Fruit fly (Drosophila melanogaster) whole organism, embryonic: ENCODE results near the gene Fer3HCH.

ENCODE experiments used
- CG10462 ChIP-seq: fragments of 200-800 bp; sonication (Bioruptor generic); optimal IDR thresholded peaks from 2 replicates; lab custom pipeline; 2016; ENCODE audit warnings: missing biosample characterization, missing genetic modification characterization
- CG10979 ChIP-seq: fragments of 200-800 bp; sonication (Bioruptor generic); optimal IDR thresholded peaks from 2 replicates; lab custom pipeline; 2018; ENCODE audit warnings: missing biosample characterization, mild to moderate bottlenecking, missing genetic modification characterization, moderate library complexity
- CG11085 ChIP-seq: fragments of 200-800 bp; sonication (Bioruptor generic); IDR thresholded peaks from 2 replicates; pipeline ENCODE4 v1.3.6; 2022; ENCODE audit warnings: missing biosample characterization, missing genetic modification characterization
- CG12744 ChIP-seq: fragments of 200-800 bp; sonication (Bioruptor generic); optimal IDR thresholded peaks from 2 replicates; lab custom pipeline; 2016; ENCODE audit warnings: missing biosample characterization, missing genetic modification characterization
- CG13894 ChIP-seq: fragments of 200-800 bp; sonication (Bioruptor generic); optimal IDR thresholded peaks from 3 replicates; lab custom pipeline; 2018; ENCODE audit warnings: missing biosample characterization, mild to moderate bottlenecking, missing genetic modification characterization, moderate library complexity
- CG15011 ChIP-seq: fragments of 200-800 bp; sonication (Bioruptor generic); optimal IDR thresholded peaks from 3 replicates; lab custom pipeline; 2018; ENCODE audit warnings: missing biosample characterization, mild to moderate bottlenecking, missing genetic modification characterization
- CG16779 ChIP-seq: fragments of 200-800 bp; sonication (Bioruptor generic); IDR thresholded peaks from 2 replicates; pipeline ENCODE4 v1.3.6; 2022; ENCODE audit warnings: missing biosample characterization, missing genetic modification characterization
- CG17186 ChIP-seq: fragments of 200-800 bp; sonication (Bioruptor generic); optimal IDR thresholded peaks from 3 replicates; lab custom pipeline; 2017; ENCODE audit warnings: missing biosample characterization, missing genetic modification reagents, missing genetic modification characterization
- CG17328 ChIP-seq: fragments of 200-800 bp; sonication (Bioruptor generic); IDR thresholded peaks from 2 replicates; pipeline ENCODE4 v1.3.6; 2022; ENCODE audit warnings: missing biosample characterization, missing genetic modification characterization
- CG17361 ChIP-seq: fragments of 200-800 bp; sonication (Bioruptor generic); IDR thresholded peaks from 3 replicates; pipeline ENCODE4 v1.3.6; 2022; ENCODE audit warnings: missing biosample characterization, missing genetic modification characterization
- CG34422 ChIP-seq: fragments of 200-800 bp; sonication (Bioruptor generic); IDR thresholded peaks from 3 replicates; pipeline ENCODE4 v1.3.6; 2022; ENCODE audit warnings: missing biosample characterization, missing genetic modification characterization
- CG3838 ChIP-seq: fragments of 200-800 bp; sonication (Bioruptor generic); optimal IDR thresholded peaks from 3 replicates; lab custom pipeline; 2016; ENCODE audit warnings: missing biosample characterization, missing genetic modification characterization
- CG3847 ChIP-seq: fragments of 200-800 bp; sonication (Bioruptor generic); IDR thresholded peaks from 2 replicates; pipeline ENCODE4 v1.3.6; 2022; ENCODE audit warnings: missing biosample characterization, missing genetic modification characterization
- CG42726 ChIP-seq: fragments of 200-800 bp; sonication (Bioruptor generic); IDR thresholded peaks from 2 replicates; pipeline ENCODE4 v1.3.6; 2022; ENCODE audit warnings: missing biosample characterization, missing genetic modification characterization; ENCODE audit not compliant: partially characterized antibody
- CG6854 ChIP-seq: fragments of 200-800 bp; sonication (Bioruptor generic); optimal IDR thresholded peaks from 3 replicates; lab custom pipeline; 2017; ENCODE audit warnings: missing biosample characterization, mild to moderate bottlenecking, missing genetic modification characterization
- CG8924 ChIP-seq: fragments of 200-800 bp; optimal IDR thresholded peaks from 3 replicates; lab custom pipeline; 2019; ENCODE audit warnings: missing biosample characterization, mild to moderate bottlenecking, missing genetic modification characterization, moderate library complexity
- CG9727 ChIP-seq: fragments of 200-800 bp; sonication (Bioruptor generic); optimal IDR thresholded peaks from 3 replicates; lab custom pipeline; 2017; ENCODE audit warnings: missing biosample characterization, mild to moderate bottlenecking, missing genetic modification characterization
- CrebB ChIP-seq: fragments of 200-800 bp; sonication (Bioruptor generic); optimal IDR thresholded peaks from 3 replicates; lab custom pipeline; 2018; ENCODE audit warnings: missing biosample characterization, mild to moderate bottlenecking, missing genetic modification characterization
- Deaf1 ChIP-seq: fragments of 200-800 bp; optimal IDR thresholded peaks from 3 replicates; lab custom pipeline; 2019; ENCODE audit warnings: missing biosample characterization, mild to moderate bottlenecking, missing genetic modification characterization, moderate library complexity
- Dip2 ChIP-seq: fragments of 200-800 bp; sonication (Bioruptor generic); IDR thresholded peaks from 2 replicates; pipeline ENCODE4 v1.3.6; 2022; ENCODE audit warnings: missing biosample characterization, missing genetic modification characterization
- Dip3 ChIP-seq: fragments of 200-800 bp; sonication (Bioruptor generic); optimal IDR thresholded peaks from 3 replicates; lab custom pipeline; 2016; ENCODE audit warnings: missing biosample characterization, missing genetic modification characterization
- Dll ChIP-seq: fragments of 200-800 bp; sonication (Bioruptor generic); IDR thresholded peaks from 4 replicates; pipeline ENCODE4 v1.3.6; 2022; ENCODE audit warnings: missing biosample characterization, missing genetic modification characterization; ENCODE audit not compliant: partially characterized antibody
- Hey ChIP-seq: fragments of 200-800 bp; sonication (Bioruptor generic); optimal IDR thresholded peaks from 3 replicates; lab custom pipeline; 2018; ENCODE audit warnings: missing biosample characterization, mild to moderate bottlenecking, missing genetic modification characterization
- HmgD ChIP-seq: fragments of 200-800 bp; sonication (Bioruptor generic); optimal IDR thresholded peaks from 3 replicates; lab custom pipeline; 2016; ENCODE audit warnings: missing biosample characterization, missing genetic modification characterization
- Med ChIP-seq: fragments of 200-800 bp; sonication (Bioruptor generic); peaks from one replicate; lab custom pipeline; 2016; ENCODE audit warnings: missing biosample characterization, missing genetic modification characterization, mild to moderate bottlenecking, inconsistent platforms, moderate library complexity
- Rfx ChIP-seq: fragments of 200-800 bp; sonication (Bioruptor generic); IDR thresholded peaks from 2 replicates; pipeline ENCODE4 v1.3.6; 2022; ENCODE audit warnings: missing biosample characterization, missing genetic modification characterization
- Sox102F ChIP-seq: fragments of 200-800 bp; sonication (Bioruptor generic); optimal IDR thresholded peaks from 2 replicates; lab custom pipeline; 2018; ENCODE audit warnings: missing biosample characterization, mild to moderate bottlenecking, missing genetic modification characterization, moderate library complexity
- Xbp1 ChIP-seq: fragments of 200-800 bp; sonication (Bioruptor generic); optimal IDR thresholded peaks from 3 replicates; lab custom pipeline; 2016; ENCODE audit warnings: missing biosample characterization, mild to moderate bottlenecking, missing genetic modification characterization
- Xrp1 ChIP-seq: fragments of 200-800 bp; sonication (Bioruptor generic); IDR thresholded peaks from 2 replicates; pipeline ENCODE4 v1.3.6; 2022; ENCODE audit warnings: missing biosample characterization, missing genetic modification characterization
- ap ChIP-seq: fragments of 200-800 bp; sonication (Bioruptor generic); IDR thresholded peaks from 2 replicates; pipeline ENCODE4 v1.3.6; 2022; ENCODE audit warnings: missing biosample characterization, missing genetic modification characterization
- cas ChIP-seq: fragments of 200-800 bp; sonication (Bioruptor generic); IDR thresholded peaks from 2 replicates; pipeline ENCODE4 v1.3.6; 2022; ENCODE audit warnings: missing biosample characterization, missing genetic modification characterization
- cg ChIP-seq: fragments of 200-800 bp; sonication (Bioruptor generic); optimal IDR thresholded peaks from 3 replicates; lab custom pipeline; 2019; ENCODE audit warnings: missing biosample characterization, mild to moderate bottlenecking, missing genetic modification characterization, moderate library complexity
- ci ChIP-seq: fragments of 200-800 bp; sonication (Bioruptor generic); IDR thresholded peaks from 3 replicates; pipeline ENCODE4 v1.3.6; 2022; ENCODE audit warnings: missing biosample characterization, missing genetic modification characterization
- eve ChIP-seq, 2 experiments: fragments of >200 bp; optimal IDR thresholded peaks; 2 replicates each; lab custom pipeline; 2017; ENCODE audit warnings: missing biosample characterization in 2 of 2, missing genetic modification characterization in 2 of 2
- fu2 ChIP-seq: fragments of 200-800 bp; sonication (Bioruptor generic); optimal IDR thresholded peaks from 2 replicates; lab custom pipeline; 2016; ENCODE audit warnings: missing biosample characterization, missing genetic modification characterization
- gfzf ChIP-seq: fragments of 200-800 bp; sonication (Bioruptor generic); optimal IDR thresholded peaks from 2 replicates; lab custom pipeline; 2016; ENCODE audit warnings: missing biosample characterization, mild to moderate bottlenecking, missing genetic modification characterization, moderate library complexity
- grau ChIP-seq: fragments of 200-800 bp; optimal IDR thresholded peaks from 3 replicates; lab custom pipeline; 2019; ENCODE audit warnings: missing biosample characterization, mild to moderate bottlenecking, missing genetic modification characterization, moderate library complexity
- gro ChIP-seq: fragments of 200-800 bp; sonication (Bioruptor generic); optimal IDR thresholded peaks from 2 replicates; lab custom pipeline; 2016; ENCODE audit warnings: missing biosample characterization, missing genetic modification characterization
- hth ChIP-seq: fragments of >200 bp; optimal IDR thresholded peaks from 2 replicates; lab custom pipeline; 2017; ENCODE audit warnings: inconsistent platforms
- kah ChIP-seq: fragments of 200-800 bp; sonication (Bioruptor generic); optimal IDR thresholded peaks from 2 replicates; lab custom pipeline; 2018; ENCODE audit warnings: missing biosample characterization, mild to moderate bottlenecking, missing genetic modification characterization
- oc ChIP-seq: fragments of 200-800 bp; sonication (Bioruptor generic); optimal IDR thresholded peaks from 2 replicates; lab custom pipeline; 2018; ENCODE audit warnings: missing biosample characterization, mild to moderate bottlenecking, missing genetic modification characterization, moderate library complexity
- pnt ChIP-seq: fragments of 200-800 bp; sonication (Bioruptor generic); optimal IDR thresholded peaks from 3 replicates; lab custom pipeline; 2016; ENCODE audit warnings: missing biosample characterization, missing genetic modification characterization
- sens ChIP-seq: fragments of 200-800 bp; sonication (Bioruptor generic); peaks from one replicate; lab custom pipeline; 2016; ENCODE audit warnings: missing biosample characterization, missing genetic modification characterization
- sim ChIP-seq: fragments of 200-800 bp; sonication (Bioruptor generic); IDR thresholded peaks from 2 replicates; pipeline ENCODE4 v1.3.6; 2022; ENCODE audit warnings: missing biosample characterization, missing genetic modification characterization
- sisA ChIP-seq: fragments of 200-800 bp; sonication (Bioruptor generic); IDR thresholded peaks from 2 replicates; pipeline ENCODE4 v1.3.6; 2022; ENCODE audit warnings: missing biosample characterization, missing genetic modification characterization
- tin ChIP-seq: fragments of 200-800 bp; sonication (Bioruptor generic); optimal IDR thresholded peaks from 3 replicates; lab custom pipeline; 2016; ENCODE audit warnings: missing biosample characterization, missing genetic modification characterization
- tio ChIP-seq: fragments of 200-800 bp; sonication (Bioruptor generic); optimal IDR thresholded peaks from 2 replicates; lab custom pipeline; 2017; ENCODE audit warnings: missing biosample characterization, missing genetic modification characterization, inconsistent platforms
- unpg ChIP-seq: fragments of 200-800 bp; sonication (Bioruptor generic); optimal IDR thresholded peaks from 3 replicates; lab custom pipeline; 2018; ENCODE audit warnings: missing biosample characterization, mild to moderate bottlenecking, missing genetic modification characterization, moderate library complexity
- wor ChIP-seq: fragments of 200-800 bp; sonication (Bioruptor generic); IDR thresholded peaks from 2 replicates; pipeline ENCODE4 v1.3.6; 2022; ENCODE audit warnings: missing biosample characterization, missing genetic modification characterization

Gene Fer3HCH

dm6 chrX:13089375-13089774 lies 18.6 kb downstream of the Fer3HCH start (continued):
- TF ChIP-seq Deaf1 (tag; lab: Kevin White, UChicago), result no peak
- TF ChIP-seq CG9727, result peak; percentile 23
- no peak for TF ChIP-seq gro
- no peak for TF ChIP-seq Dll
- TF ChIP-seq CG17328, result peak; percentile 19; the same call in 1 of the 2 replicates
- TF ChIP-seq HmgD (GFP tag; lab: Kevin White, UChicago), result no peak

dm6 chrX:13088025-13088805 lies 19.8 kb downstream of the Fer3HCH start:
- TF ChIP-seq cg (peak; percentile 61), Hey (tag; lab: Kevin White, UChicago) (no peak), sim (no peak), ap (GFP tag; lab: Robert Waterston, UW) (0 out of 2 replicates have a peak, but pooled peaks have one; percentile 9), CG8924 (tag; lab: Kevin White, UChicago) (peak; percentile 32), CG34422 (GFP tag; lab: Robert Waterston, UW) (peak; percentile 47; the same call in 1 of the 3 replicates), CG3847 (0 out of 2 replicates have a peak, but pooled peaks have one; percentile 16), eve (GFP tag; optimal IDR thresholded peaks at IDR 0.05; lab: Kevin White, UChicago) (no peak), tio (no peak), cas (GFP tag; lab: Robert Waterston, UW) (no peak), CG11085 (no peak), Xrp1 (GFP tag; lab: Robert Waterston, UW) (no peak), kah (GFP tag; lab: Kevin White, UChicago) (no peak), unpg (GFP tag; lab: Kevin White, UChicago) (peak; percentile 23), tin (GFP tag; lab: Kevin White, UChicago) (no peak), Xbp1 (GFP tag; lab: Kevin White, UChicago) (peak; percentile 33), CG6854 (GFP tag; lab: Kevin White, UChicago) (no peak), pnt (GFP tag; lab: Kevin White, UChicago) (no peak), CG42726 (GFP tag; lab: Robert Waterston, UW) (no peak), CG10462 (no peak), CG17186 (GFP tag; lab: Kevin White, UChicago) (peak; percentile 3), Dip3 (GFP tag; lab: Kevin White, UChicago) (no peak), Dip2 (GFP tag; lab: Robert Waterston, UW) (no peak), sens (GFP tag; lab: Kevin White, UChicago) (peak; percentile 80), CG3838 (no peak), CG13894 (no peak), CG12744 (GFP tag; lab: Kevin White, UChicago) (no peak), CG16779 (GFP tag; lab: Robert Waterston, UW) (no peak), sisA (GFP tag; lab: Robert Waterston, UW) (peak; percentile 32; the same call in 1 of the 2 replicates), gfzf (no peak), Sox102F (GFP tag; lab: Kevin White, UChicago) (peak; percentile 45), fu2 (GFP tag; lab: Kevin White, UChicago) (peak; percentile 8), ci (0 out of 3 replicates have a peak, but pooled peaks have one; percentile 59), CG17328 (no peak), CG17361 (GFP tag; lab: Robert Waterston, UW) (peak; percentile 39; the same call in 1 of the 3 replicates), CG10979 (tag; lab: Kevin White, UChicago) (peak; percentile 26), CrebB (tag; lab: Kevin White, UChicago) (peak; percentile 48), Dll (no peak), Rfx (GFP tag; lab: Robert Waterston, UW) (peak; percentile 31), hth (lab: Kevin White, UChicago) (no peak), oc (tag; lab: Kevin White, UChicago) (peak; percentile 32), grau (tag; lab: Kevin White, UChicago) (peak; percentile 47), CG15011 (GFP tag; lab: Kevin White, UChicago) (no peak), wor (GFP tag; lab: Robert Waterston, UW) (no peak), Med (peak; percentile 57)
